Worm (Caenorhabditis elegans) whole organism, late embryonic: Measurements from ENCODE around the gene mtrr-1.

Source experiments
- C08G9.2 ChIP-seq: sonication (generic microtip); optimal IDR thresholded peaks from 2 replicates; lab custom pipeline; 2016; ENCODE audit warnings: mild to moderate bottlenecking, missing genetic modification characterization, moderate library complexity, missing compliant biosample characterization
- C38D4.7 ChIP-seq: fragments of 200-800 bp; sonication (Bioruptor generic); optimal IDR thresholded peaks from 2 replicates; lab custom pipeline; 2018; ENCODE audit warnings: mild to moderate bottlenecking, missing genetic modification characterization, moderate library complexity, missing compliant biosample characterization
- K02D7.2 ChIP-seq: sonication (generic microtip); optimal IDR thresholded peaks from 2 replicates; lab custom pipeline; 2017; ENCODE audit warnings: mild to moderate bottlenecking, missing genetic modification characterization, missing compliant biosample characterization
- K09A11.1 ChIP-seq: sonication (generic microtip); optimal IDR thresholded peaks from 2 replicates; lab custom pipeline; 2017; ENCODE audit warnings: antibody characterized with exemption, mild to moderate bottlenecking, missing genetic modification characterization, missing compliant biosample characterization; ENCODE audit not compliant: insufficient read depth
- Y22D7AL.16 ChIP-seq: sonication (generic microtip); optimal IDR thresholded peaks from 2 replicates; lab custom pipeline; 2016; ENCODE audit warnings: missing genetic modification characterization, missing compliant biosample characterization
- ama-1 ChIP-seq: fragments of 150-350 bp; optimal IDR thresholded peaks from 2 replicates; lab custom pipeline; 2014
- ceh-14 ChIP-seq: sonication (generic microtip); optimal IDR thresholded peaks from 2 replicates; lab custom pipeline; 2016; ENCODE audit warnings: missing genotype, missing genetic modification characterization, missing compliant biosample characterization
- ceh-18 ChIP-seq: sonication (generic microtip); optimal IDR thresholded peaks from 2 replicates; lab custom pipeline; 2016; ENCODE audit warnings: missing genetic modification characterization, missing compliant biosample characterization
- ceh-2 ChIP-seq: sonication (generic microtip); optimal IDR thresholded peaks from 2 replicates; lab custom pipeline; 2016; ENCODE audit warnings: missing genotype, missing genetic modification characterization, missing compliant biosample characterization
- ceh-22 ChIP-seq: sonication (generic microtip); optimal IDR thresholded peaks from 2 replicates; lab custom pipeline; 2017; ENCODE audit warnings: missing biosample characterization, missing genetic modification characterization
- ceh-24 ChIP-seq: sonication (generic microtip); optimal IDR thresholded peaks from 2 replicates; lab custom pipeline; 2016; ENCODE audit warnings: mild to moderate bottlenecking, missing genetic modification characterization, missing compliant biosample characterization
- ceh-34 ChIP-seq: sonication (generic microtip); optimal IDR thresholded peaks from 2 replicates; lab custom pipeline; 2016; ENCODE audit warnings: mild to moderate bottlenecking, missing genetic modification characterization, missing compliant biosample characterization
- ceh-6 ChIP-seq: fragments of 200-800 bp; sonication (Bioruptor generic); optimal IDR thresholded peaks from 2 replicates; lab custom pipeline; 2018; ENCODE audit warnings: mild to moderate bottlenecking, missing genetic modification characterization, missing compliant biosample characterization
- che-1 ChIP-seq: sonication (generic microtip); optimal IDR thresholded peaks from 2 replicates; lab custom pipeline; 2016; ENCODE audit warnings: mild to moderate bottlenecking, missing genetic modification characterization, missing compliant biosample characterization
- dmd-4 ChIP-seq: sonication (generic microtip); optimal IDR thresholded peaks from 2 replicates; lab custom pipeline; 2016; ENCODE audit warnings: borderline replicate concordance, missing genetic modification characterization, missing compliant biosample characterization
- dve-1 ChIP-seq: sonication (generic microtip); optimal IDR thresholded peaks from 2 replicates; lab custom pipeline; 2017; ENCODE audit warnings: antibody characterized with exemption, mild to moderate bottlenecking, missing genetic modification characterization, missing compliant biosample characterization
- fax-1 ChIP-seq: sonication (generic microtip); optimal IDR thresholded peaks from 2 replicates; lab custom pipeline; 2016; ENCODE audit warnings: missing genotype, missing genetic modification characterization, missing compliant biosample characterization
- fkh-6 ChIP-seq: sonication (generic microtip); optimal IDR thresholded peaks from 2 replicates; lab custom pipeline; 2016; ENCODE audit warnings: missing genetic modification characterization, missing compliant biosample characterization
- hlh-13 ChIP-seq: fragments of 200-800 bp; sonication (Bioruptor generic); optimal IDR thresholded peaks from 2 replicates; lab custom pipeline; 2018; ENCODE audit warnings: mild to moderate bottlenecking, missing genetic modification characterization, missing compliant biosample characterization
- hlh-30 ChIP-seq: sonication (generic microtip); optimal IDR thresholded peaks from 2 replicates; lab custom pipeline; 2017; ENCODE audit warnings: antibody characterized with exemption, missing genetic modification characterization, missing compliant biosample characterization; ENCODE audit not compliant: insufficient read depth
- madf-2 ChIP-seq: sonication (generic microtip); optimal IDR thresholded peaks from 2 replicates; lab custom pipeline; 2017; ENCODE audit warnings: missing genetic modification characterization, missing compliant biosample characterization
- nfya-1 ChIP-seq: sonication (generic microtip); optimal IDR thresholded peaks from 2 replicates; lab custom pipeline; 2017; ENCODE audit warnings: missing genetic modification characterization, mild to moderate bottlenecking, missing compliant biosample characterization, antibody characterized with exemption, moderate library complexity
- nhr-232 ChIP-seq: sonication (generic microtip); optimal IDR thresholded peaks from 2 replicates; lab custom pipeline; 2016; ENCODE audit warnings: missing genetic modification characterization, missing compliant biosample characterization
- npax-4 ChIP-seq: sonication (generic microtip); optimal IDR thresholded peaks from 2 replicates; lab custom pipeline; 2016; ENCODE audit warnings: missing genetic modification characterization, missing compliant biosample characterization
- pag-3 ChIP-seq: sonication (generic microtip); optimal IDR thresholded peaks from 2 replicates; lab custom pipeline; 2016; ENCODE audit warnings: missing compliant biosample characterization, missing genetic modification characterization, borderline replicate concordance
- pha-4 ChIP-seq: fragments of 150-350 bp; optimal IDR thresholded peaks from 2 replicates; lab custom pipeline; 2018; ENCODE audit warnings: missing biosample characterization, missing genetic modification reagents, missing genetic modification characterization
- pqm-1 ChIP-seq: sonication (generic microtip); optimal IDR thresholded peaks from 2 replicates; lab custom pipeline; 2016; ENCODE audit warnings: missing genetic modification characterization, missing compliant biosample characterization
- pros-1 ChIP-seq: fragments of 150-350 bp; optimal IDR thresholded peaks from 2 replicates; lab custom pipeline; 2014; ENCODE audit warnings: missing biosample characterization, missing genetic modification reagents, missing genetic modification characterization
- rnt-1 ChIP-seq: sonication (generic microtip); optimal IDR thresholded peaks from 2 replicates; lab custom pipeline; 2016; ENCODE audit warnings: missing genetic modification characterization, missing compliant biosample characterization
- sdc-2 ChIP-seq: sonication (generic microtip); optimal IDR thresholded peaks from 2 replicates; lab custom pipeline; 2016; ENCODE audit warnings: missing genotype, missing genetic modification characterization, missing compliant biosample characterization
- sox-2 ChIP-seq: fragments of 200-800 bp; sonication (Bioruptor generic); IDR thresholded peaks from 2 replicates; pipeline ENCODE4 v1.3.6; 2022; ENCODE audit warnings: missing genetic modification reagents, missing genetic modification characterization, missing compliant biosample characterization
- syd-9 ChIP-seq: sonication (generic microtip); optimal IDR thresholded peaks from 2 replicates; lab custom pipeline; 2016; ENCODE audit warnings: mild to moderate bottlenecking, missing genetic modification characterization, moderate library complexity, missing compliant biosample characterization
- ttx-3 ChIP-seq: sonication (generic microtip); optimal IDR thresholded peaks from 2 replicates; lab custom pipeline; 2016; ENCODE audit warnings: missing genetic modification reagents, missing genetic modification characterization, missing compliant biosample characterization
- unc-3 ChIP-seq, 2 experiments: fragments of 200-800 bp in 1 of 2; sonication (Bioruptor generic) in 1 of 2; sonication (generic microtip) in 1 of 2; conservative IDR thresholded peaks in 1 of 2; optimal IDR thresholded peaks in 1 of 2; 2 replicates each; pipeline versions ENCODE4 v1.3.6 to Lab custom; 2016 to 2022; ENCODE audit warnings: missing compliant biosample characterization in 2 of 2, missing genetic modification characterization in 2 of 2, missing genetic modification reagents in 1 of 2
- ztf-16 ChIP-seq: sonication (generic microtip); optimal IDR thresholded peaks from 2 replicates; lab custom pipeline; 2017; ENCODE audit warnings: missing genetic modification characterization, missing compliant biosample characterization

The mtrr-1 gene

DNA sequence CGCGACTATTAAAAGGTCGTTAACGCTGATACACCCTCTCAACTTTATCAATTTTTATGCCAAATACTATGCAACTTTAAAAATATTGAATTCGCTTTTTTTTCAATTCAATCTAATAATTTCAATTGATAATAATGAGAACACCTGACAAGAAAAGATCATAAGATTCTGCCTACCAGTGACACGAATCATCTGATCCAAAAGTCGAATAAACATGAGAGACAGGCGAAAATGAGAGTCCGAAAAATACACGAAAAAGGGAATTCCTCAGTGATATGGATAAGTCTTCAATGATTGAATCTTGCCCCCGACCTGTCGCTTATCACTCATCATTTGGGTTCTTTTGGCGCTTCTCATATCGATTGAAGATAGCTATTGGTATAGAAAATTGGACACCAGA lies 44.2 kb upstream of the mtrr-1 start:
- no peak for TF ChIP-seq pqm-1 (tag; lab: Kevin White, UChicago)
- no peak for TF ChIP-seq ceh-2 (tag; lab: Kevin White, UChicago)
- TF ChIP-seq hlh-13 (GFP tag; lab: Kevin White, UChicago), result no peak

ce11 chrII:9242804-9243203 lies 43.0 kb upstream of the mtrr-1 start:
- TF ChIP-seq rnt-1 (tag; lab: Kevin White, UChicago) (no peak), C08G9.2 (tag; lab: Kevin White, UChicago) (no peak), dmd-4 (tag; lab: Kevin White, UChicago) (no peak)
- TF ChIP-seq, all 69 proteins: peak for 0

DNA sequence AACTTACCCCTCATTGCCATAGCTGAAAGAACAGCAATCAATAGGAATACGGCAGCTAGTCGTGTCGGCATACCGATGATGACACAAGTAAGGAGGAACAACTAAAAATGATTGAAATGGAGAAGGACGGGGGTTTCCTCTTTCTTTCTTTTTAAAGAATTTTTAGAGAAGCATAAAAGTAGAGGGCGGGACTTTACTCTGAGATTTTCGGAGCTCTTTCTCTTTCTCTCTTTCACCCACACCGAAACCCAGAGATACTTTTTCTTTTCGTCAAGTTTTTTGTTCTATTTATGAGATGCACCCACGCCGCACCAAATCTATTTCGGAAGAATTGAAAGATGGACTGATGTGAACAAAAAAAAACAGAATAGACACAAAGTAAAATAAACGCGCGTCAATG lies 39.1 kb upstream of the mtrr-1 start, which contains the start of gene T26C5.5:
T26C5.5 (minus strand) TSS at position 101 of the 400 bp plus-strand sequence.
- TF ChIP-seq unc-3 (GFP tag; conservative IDR thresholded peaks at IDR 0.05; lab: Robert Waterston, UW) (no peak), unc-3 (tag; optimal IDR thresholded peaks at IDR 0.05; lab: Kevin White, UChicago) (no peak), ceh-22 (tag; lab: Kevin White, UChicago) (no peak), ceh-34 (tag; lab: Kevin White, UChicago) (no peak), ceh-18 (no peak), che-1 (tag; lab: Kevin White, UChicago) (no peak), ceh-6 (GFP tag; lab: Kevin White, UChicago) (no peak), ceh-14 (tag; lab: Kevin White, UChicago) (no peak), dmd-4 (tag; lab: Kevin White, UChicago) (no peak), K09A11.1 (no peak), Y22D7AL.16 (no peak), npax-4 (tag; lab: Kevin White, UChicago) (no peak), sox-2 (GFP tag; lab: Robert Waterston, UW) (no peak), pros-1 (tag; lab: Kevin White, UChicago) (no peak), syd-9 (tag; lab: Kevin White, UChicago) (no peak)
- TF ChIP-seq, all 69 proteins: peak for 0

DNA sequence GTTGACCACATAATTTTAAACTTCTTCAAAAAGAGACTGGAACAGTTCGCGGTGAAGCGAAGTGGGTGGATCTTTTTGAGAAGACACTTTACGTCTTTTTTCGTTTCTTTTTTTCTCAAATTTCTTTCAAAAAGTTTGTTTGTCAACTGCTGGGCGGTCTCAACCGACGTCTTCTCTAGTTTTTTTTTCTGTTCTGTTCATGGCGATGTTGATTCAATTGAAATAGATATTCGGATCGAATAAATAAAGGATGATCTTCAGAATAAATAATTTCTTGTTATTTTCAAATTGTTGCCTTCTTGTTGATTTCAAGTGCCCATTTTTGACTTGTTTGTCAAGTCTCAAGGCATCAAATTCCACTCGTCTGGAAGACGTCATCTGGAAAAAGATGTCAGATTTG lies 35.4 kb upstream of the mtrr-1 start, which contains the start of gene T26C5.4:
T26C5.4 (minus strand) TSS at position 101 of the 400 bp plus-strand sequence.
- TF ChIP-seq pag-3 (no peak), rnt-1 (tag; lab: Kevin White, UChicago) (no peak), pha-4 (tag; lab: Kevin White, UChicago) (no peak), K02D7.2 (tag; lab: Kevin White, UChicago) (no peak), madf-2 (tag; lab: Kevin White, UChicago) (no peak), ceh-2 (tag; lab: Kevin White, UChicago) (no peak), pros-1 (tag; lab: Kevin White, UChicago) (no peak), hlh-30 (tag; lab: Kevin White, UChicago) (no peak), ceh-24 (tag; lab: Kevin White, UChicago) (no peak), ztf-16 (tag; lab: Kevin White, UChicago) (no peak), ama-1 (no peak), fax-1 (tag; lab: Kevin White, UChicago) (no peak), C38D4.7 (GFP tag; lab: Kevin White, UChicago) (no peak), unc-3 (GFP tag; conservative IDR thresholded peaks at IDR 0.05; lab: Robert Waterston, UW) (no peak), unc-3 (tag; optimal IDR thresholded peaks at IDR 0.05; lab: Kevin White, UChicago) (no peak), fkh-6 (no peak), nhr-232 (no peak), ttx-3 (no peak), dve-1 (no peak)

DNA sequence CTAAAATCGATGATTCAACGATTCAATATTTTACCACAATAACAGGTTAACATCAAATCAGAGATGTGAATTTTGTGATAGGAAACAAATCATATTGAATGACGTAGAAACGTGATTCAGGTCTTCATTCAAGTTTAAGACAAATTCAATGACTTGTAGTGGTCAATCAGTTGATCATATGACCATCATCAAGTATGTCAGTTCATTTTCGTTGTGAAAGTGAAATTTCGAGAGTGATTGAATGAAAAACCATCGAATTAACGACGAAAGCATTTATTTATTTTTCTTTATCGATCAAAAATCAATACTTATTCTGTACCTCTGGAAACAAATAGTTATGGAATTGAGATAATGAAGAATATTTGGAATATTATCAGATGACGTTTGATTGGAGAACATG lies 34.2 kb upstream of the mtrr-1 start:
- TF ChIP-seq nfya-1 (tag; lab: Kevin White, UChicago) (no peak), sdc-2 (tag; lab: Kevin White, UChicago) (no peak), ceh-6 (GFP tag; lab: Kevin White, UChicago) (no peak)
